Worm (Caenorhabditis elegans) whole organism, mixed stage, embryonic: ENCODE data around the gene epn-1.

Experiments used
- M03D4.4 ChIP-seq: sonication (generic microtip); optimal IDR thresholded peaks from 2 replicates; lab custom pipeline; 2017; ENCODE audit warnings: mild to moderate bottlenecking, missing genetic modification characterization, missing compliant biosample characterization
- bed-3 ChIP-seq: fragments of 200-800 bp; sonication (Bioruptor generic); optimal IDR thresholded peaks from 3 replicates; lab custom pipeline; 2018; ENCODE audit warnings: mild to moderate bottlenecking, missing genetic modification characterization, moderate library complexity, missing compliant biosample characterization
- blmp-1 ChIP-seq: fragments of 150-350 bp; optimal IDR thresholded peaks from 2 replicates; lab custom pipeline; 2014; ENCODE audit warnings: missing biosample characterization, missing genetic modification characterization
- ceh-39 ChIP-seq: fragments of 150-350 bp; optimal IDR thresholded peaks from 2 replicates; lab custom pipeline; 2014; ENCODE audit warnings: missing biosample characterization, missing genetic modification characterization
- ceh-43 ChIP-seq: fragments of 200-800 bp; sonication (Bioruptor generic); optimal IDR thresholded peaks from 2 replicates; lab custom pipeline; 2018; ENCODE audit warnings: mild to moderate bottlenecking, missing genetic modification characterization, moderate library complexity, missing compliant biosample characterization
- ceh-83 ChIP-seq: fragments of 200-800 bp; sonication (Bioruptor generic); optimal IDR thresholded peaks from 2 replicates; lab custom pipeline; 2018; ENCODE audit warnings: mild to moderate bottlenecking, missing genetic modification characterization, missing compliant biosample characterization
- ces-1 ChIP-seq: fragments of 150-350 bp; optimal IDR thresholded peaks from 2 replicates; lab custom pipeline; 2014; ENCODE audit warnings: missing biosample characterization, missing genetic modification reagents, missing genetic modification characterization
- cnd-1 ChIP-seq: fragments of 200-800 bp; sonication (Bioruptor generic); optimal IDR thresholded peaks from 2 replicates; lab custom pipeline; 2018; ENCODE audit warnings: mild to moderate bottlenecking, missing genetic modification characterization, missing compliant biosample characterization
- drap-1 ChIP-seq: fragments of 200-800 bp; sonication (Bioruptor generic); optimal IDR thresholded peaks from 3 replicates; lab custom pipeline; 2018; ENCODE audit warnings: mild to moderate bottlenecking, missing genetic modification characterization, missing compliant biosample characterization
- elt-1 ChIP-seq: sonication (generic microtip); optimal IDR thresholded peaks from 2 replicates; lab custom pipeline; 2017; ENCODE audit warnings: missing genetic modification characterization, mild to moderate bottlenecking, missing compliant biosample characterization, antibody characterized with exemption, moderate library complexity, borderline replicate concordance; ENCODE audit not compliant: insufficient read depth
- elt-3 ChIP-seq: fragments of 150-350 bp; optimal IDR thresholded peaks from 2 replicates; lab custom pipeline; 2014; ENCODE audit warnings: missing biosample characterization, missing genetic modification characterization
- flh-1 ChIP-seq: fragments of 200-800 bp; sonication (Bioruptor generic); optimal IDR thresholded peaks from 2 replicates; lab custom pipeline; 2018; ENCODE audit warnings: mild to moderate bottlenecking, missing genetic modification characterization, moderate library complexity, missing compliant biosample characterization
- ham-2 ChIP-seq: fragments of 200-800 bp; sonication (Bioruptor generic); optimal IDR thresholded peaks from 2 replicates; lab custom pipeline; 2018; ENCODE audit warnings: mild to moderate bottlenecking, missing genetic modification characterization, missing compliant biosample characterization
- hlh-1 ChIP-seq: fragments of 150-350 bp; optimal IDR thresholded peaks from 2 replicates; lab custom pipeline; 2014; ENCODE audit warnings: missing biosample characterization, missing genetic modification reagents, missing genetic modification characterization
- lin-13 ChIP-seq: fragments of 150-350 bp; optimal IDR thresholded peaks from 2 replicates; lab custom pipeline; 2014; ENCODE audit warnings: missing biosample characterization, missing genetic modification characterization
- lin-32 ChIP-seq: fragments of 200-800 bp; sonication (Bioruptor generic); optimal IDR thresholded peaks from 2 replicates; lab custom pipeline; 2018; ENCODE audit warnings: mild to moderate bottlenecking, missing genetic modification characterization, missing compliant biosample characterization
- lsy-2 ChIP-seq: fragments of 150-350 bp; optimal IDR thresholded peaks from 2 replicates; lab custom pipeline; 2014; ENCODE audit warnings: missing biosample characterization, missing genetic modification characterization
- mab-5 ChIP-seq: fragments of 150-350 bp; optimal IDR thresholded peaks from 2 replicates; lab custom pipeline; 2014; ENCODE audit warnings: missing biosample characterization, missing genetic modification characterization
- mep-1 ChIP-seq: fragments of 150-350 bp; optimal IDR thresholded peaks from 2 replicates; lab custom pipeline; 2017; ENCODE audit warnings: missing biosample characterization, missing genetic modification reagents, missing genetic modification characterization, inconsistent platforms
- mls-2 ChIP-seq: sonication (generic microtip); optimal IDR thresholded peaks from 2 replicates; lab custom pipeline; 2016; ENCODE audit warnings: mild to moderate bottlenecking, missing genetic modification characterization, moderate library complexity, missing compliant biosample characterization
- nhr-12 ChIP-seq: fragments of 150-350 bp; optimal IDR thresholded peaks from 2 replicates; lab custom pipeline; 2014; ENCODE audit warnings: missing biosample characterization, missing genetic modification characterization
- nhr-2 ChIP-seq: fragments of 150-350 bp; optimal IDR thresholded peaks from 2 replicates; lab custom pipeline; 2014; ENCODE audit warnings: missing biosample characterization, missing genetic modification characterization
- nhr-237 ChIP-seq: fragments of 150-350 bp; optimal IDR thresholded peaks from 2 replicates; lab custom pipeline; 2014; ENCODE audit warnings: missing biosample characterization, missing genetic modification characterization
- nhr-28 ChIP-seq: fragments of 150-350 bp; optimal IDR thresholded peaks from 2 replicates; lab custom pipeline; 2014; ENCODE audit warnings: missing biosample characterization, missing genetic modification characterization
- nhr-76 ChIP-seq: sonication (generic microtip); optimal IDR thresholded peaks from 2 replicates; lab custom pipeline; 2017; ENCODE audit warnings: missing biosample characterization, missing genetic modification characterization
- pha-4 ChIP-seq: fragments of 150-350 bp; optimal IDR thresholded peaks from 2 replicates; lab custom pipeline; 2018; ENCODE audit warnings: missing biosample characterization, missing genetic modification reagents, missing genetic modification characterization
- sem-2 ChIP-seq: fragments of 200-800 bp; sonication (Bioruptor generic); optimal IDR thresholded peaks from 2 replicates; lab custom pipeline; 2018; ENCODE audit warnings: mild to moderate bottlenecking, missing genetic modification characterization, missing compliant biosample characterization
- snpc-4 ChIP-seq: fragments of 150-350 bp; optimal IDR thresholded peaks from 2 replicates; lab custom pipeline; 2014; ENCODE audit warnings: missing biosample characterization, missing genetic modification characterization
- sptf-1 ChIP-seq: sonication (generic microtip); optimal IDR thresholded peaks from 2 replicates; lab custom pipeline; 2017; ENCODE audit warnings: mild to moderate bottlenecking, missing genetic modification characterization, moderate library complexity, missing compliant biosample characterization
- tbx-8 ChIP-seq: fragments of 200-800 bp; sonication (Bioruptor generic); optimal IDR thresholded peaks from 2 replicates; lab custom pipeline; 2018; ENCODE audit warnings: mild to moderate bottlenecking, missing genetic modification characterization, moderate library complexity, missing compliant biosample characterization
- unc-120 ChIP-seq: sonication (generic microtip); optimal IDR thresholded peaks from 2 replicates; lab custom pipeline; 2017; ENCODE audit warnings: missing genetic modification characterization, missing compliant biosample characterization; ENCODE audit not compliant: poor library complexity, severe bottlenecking
- unc-39 ChIP-seq: fragments of 150-350 bp; optimal IDR thresholded peaks from 2 replicates; lab custom pipeline; 2014; ENCODE audit warnings: missing biosample characterization, missing genetic modification characterization
- unc-62 ChIP-seq: fragments of 150-350 bp; optimal IDR thresholded peaks from 2 replicates; lab custom pipeline; 2014; ENCODE audit warnings: missing biosample characterization, missing genetic modification reagents, missing genetic modification characterization
- zip-8 ChIP-seq: fragments of 150-350 bp; optimal IDR thresholded peaks from 2 replicates; lab custom pipeline; 2014; ENCODE audit warnings: missing biosample characterization, missing genetic modification characterization
- ztf-11 ChIP-seq: fragments of 150-350 bp; optimal IDR thresholded peaks from 2 replicates; lab custom pipeline; 2014; ENCODE audit warnings: missing biosample characterization, missing genetic modification characterization

Gene epn-1

DNA sequence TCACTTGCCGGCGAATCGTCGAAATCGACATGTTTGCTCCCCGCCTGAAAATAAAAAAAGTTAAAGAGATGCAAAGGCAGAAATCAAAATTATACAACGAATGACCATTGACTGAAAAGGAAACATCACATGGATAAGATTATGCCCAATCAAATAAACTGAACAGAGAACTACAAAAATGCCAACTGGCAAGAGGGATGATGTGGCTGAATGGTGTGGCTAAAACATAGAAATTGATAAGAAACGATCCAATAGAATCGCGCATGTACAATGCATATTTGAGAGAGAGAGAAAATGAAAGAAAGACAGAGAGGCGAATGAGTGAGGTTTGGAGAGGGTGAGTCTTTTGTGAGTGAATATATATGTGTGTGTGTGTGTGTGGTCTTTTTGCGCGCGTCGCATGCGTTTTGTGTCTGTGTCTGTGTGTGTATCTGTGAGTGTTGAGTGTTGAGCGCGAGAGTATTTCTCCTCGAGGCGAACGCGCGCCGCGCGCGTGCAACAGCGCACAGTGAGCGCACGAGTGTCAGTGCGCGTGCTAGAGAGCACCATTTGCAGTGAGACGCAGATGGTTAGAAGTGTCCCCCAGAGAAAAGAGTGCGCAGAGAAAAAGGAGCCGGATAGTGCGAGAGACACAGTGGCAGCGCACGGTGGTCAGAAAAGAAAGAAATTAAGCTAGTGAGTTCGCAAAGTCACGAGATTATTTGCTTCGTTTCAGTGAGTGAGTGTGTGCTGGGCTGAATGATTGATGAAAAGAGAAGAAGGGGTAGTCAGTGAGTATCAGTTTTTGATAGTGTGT is at the start of gene epn-1:
epn-1 (minus strand) TSS at position 51 of the 796 bp plus-strand sequence.
- TF ChIP-seq lsy-2 (tag; lab: Kevin White, UChicago) (peak; percentile 26), unc-120 (tag; lab: Kevin White, UChicago) (peak; percentile 62), lin-13 (tag; lab: Kevin White, UChicago) (peak; percentile 63), elt-1 (tag; lab: Kevin White, UChicago) (peak; percentile 31), cnd-1 (tag; lab: Kevin White, UChicago) (peak; percentile 71), blmp-1 (tag; lab: Kevin White, UChicago) (no peak), mab-5 (tag; lab: Kevin White, UChicago) (peak; percentile 60), ztf-11 (peak; percentile 87), nhr-237 (tag; lab: Kevin White, UChicago) (peak; percentile 81), nhr-2 (tag; lab: Kevin White, UChicago) (peak; percentile 52), tbx-8 (GFP tag; lab: Kevin White, UChicago) (no peak), unc-39 (tag; lab: Kevin White, UChicago) (no peak), nhr-12 (tag; lab: Kevin White, UChicago) (peak; percentile 59), ham-2 (GFP tag; lab: Kevin White, UChicago) (peak; percentile 91), nhr-28 (tag; lab: Kevin White, UChicago) (no peak), sem-2 (no peak), hlh-1 (peak; percentile 85), snpc-4 (tag; lab: Kevin White, UChicago) (no peak), pha-4 (peak; percentile 88), flh-1 (GFP tag; lab: Kevin White, UChicago) (no peak), zip-8 (tag; lab: Kevin White, UChicago) (no peak), lin-32 (GFP tag; lab: Kevin White, UChicago) (no peak), ces-1 (peak; percentile 81), elt-3 (tag; lab: Kevin White, UChicago) (peak; percentile 22), nhr-76 (no peak), unc-62 (peak; percentile 93), sptf-1 (peak; percentile 89), M03D4.4 (tag; lab: Kevin White, UChicago) (peak; percentile 83), mls-2 (peak; percentile 83), drap-1 (GFP tag; lab: Kevin White, UChicago) (peak; percentile 81), ceh-39 (peak; percentile 90), ceh-83 (GFP tag; lab: Kevin White, UChicago) (no peak), mep-1 (peak; percentile 95), ceh-43 (GFP tag; lab: Kevin White, UChicago) (peak; percentile 63), bed-3 (GFP tag; lab: Kevin White, UChicago) (peak; percentile 20)

- TF ChIP-seq nhr-237 (tag; lab: Kevin White, UChicago) (no peak), zip-8 (tag; lab: Kevin White, UChicago) (no peak), unc-39 (tag; lab: Kevin White, UChicago) (no peak), elt-1 (tag; lab: Kevin White, UChicago) (no peak), mep-1 (no peak), sem-2 (no peak), unc-120 (tag; lab: Kevin White, UChicago) (no peak), ceh-83 (GFP tag; lab: Kevin White, UChicago) (no peak), ceh-39 (no peak), tbx-8 (GFP tag; lab: Kevin White, UChicago) (no peak), ham-2 (GFP tag; lab: Kevin White, UChicago) (no peak), lin-13 (tag; lab: Kevin White, UChicago) (no peak), bed-3 (GFP tag; lab: Kevin White, UChicago) (no peak), drap-1 (GFP tag; lab: Kevin White, UChicago) (no peak), elt-3 (tag; lab: Kevin White, UChicago) (no peak), lsy-2 (tag; lab: Kevin White, UChicago) (no peak), flh-1 (GFP tag; lab: Kevin White, UChicago) (no peak), lin-32 (GFP tag; lab: Kevin White, UChicago) (no peak), blmp-1 (tag; lab: Kevin White, UChicago) (no peak), sptf-1 (no peak)
Measured at ce11 chrX:14865744-14866143, 47.4 kb upstream of the epn-1 start, which contains the start of gene C27C12.3. Gene C27C12.3, minus strand, starts transcription at chrX:14865844.
